Fruit fly (Drosophila melanogaster) whole organism, embryonic: ENCODE measurements around the gene pug.

ENCODE experiments used
- Asciz ChIP-seq: fragments of 200-800 bp; sonication (Bioruptor generic); optimal IDR thresholded peaks from 2 replicates; lab custom pipeline; 2017; ENCODE audit warnings: missing biosample characterization, mild to moderate bottlenecking, missing genetic modification characterization, missing genetic modification reagents
- Blimp-1 ChIP-seq: fragments of 200-800 bp; sonication (Bioruptor generic); optimal IDR thresholded peaks from 3 replicates; lab custom pipeline; 2018; ENCODE audit warnings: missing biosample characterization, missing genetic modification characterization, mild to moderate bottlenecking, moderate library complexity, missing genetic modification reagents
- CG10366 ChIP-seq: fragments of 200-800 bp; sonication (Bioruptor generic); IDR thresholded peaks from 2 replicates; pipeline ENCODE4 v1.3.6; 2022; ENCODE audit warnings: missing biosample characterization, missing genetic modification characterization
- CG11560 ChIP-seq: fragments of 200-800 bp; sonication (Bioruptor generic); IDR thresholded peaks from 3 replicates; pipeline ENCODE4 v1.3.6; 2022; ENCODE audit warnings: missing biosample characterization, missing genetic modification characterization
- CG13424 ChIP-seq: fragments of 200-800 bp; sonication (Bioruptor generic); optimal IDR thresholded peaks from 2 replicates; lab custom pipeline; 2019; ENCODE audit warnings: missing biosample characterization, mild to moderate bottlenecking, missing genetic modification characterization, moderate library complexity
- CG13775 ChIP-seq: fragments of 200-800 bp; sonication (Bioruptor generic); optimal IDR thresholded peaks from 3 replicates; lab custom pipeline; 2017; ENCODE audit warnings: missing biosample characterization, mild to moderate bottlenecking, missing genetic modification characterization
- CG15514 ChIP-seq: fragments of 200-800 bp; sonication (Bioruptor generic); optimal IDR thresholded peaks from 3 replicates; lab custom pipeline; 2017; ENCODE audit warnings: missing biosample characterization, missing genetic modification characterization, mild to moderate bottlenecking, moderate library complexity, missing genetic modification reagents
- CG17829 ChIP-seq: fragments of 200-800 bp; optimal IDR thresholded peaks from 2 replicates; lab custom pipeline; 2019; ENCODE audit warnings: missing biosample characterization, mild to moderate bottlenecking, missing genetic modification characterization, moderate library complexity
- CG1832 ChIP-seq: fragments of 200-800 bp; sonication (Bioruptor generic); optimal IDR thresholded peaks from 2 replicates; lab custom pipeline; 2017; ENCODE audit warnings: missing biosample characterization, mild to moderate bottlenecking, missing genetic modification characterization, inconsistent platforms
- CG2712 ChIP-seq: fragments of 200-800 bp; optimal IDR thresholded peaks from 3 replicates; lab custom pipeline; 2019; ENCODE audit warnings: missing biosample characterization, mild to moderate bottlenecking, missing genetic modification characterization, moderate library complexity
- CG3847 ChIP-seq: fragments of 200-800 bp; sonication (Bioruptor generic); IDR thresholded peaks from 2 replicates; pipeline ENCODE4 v1.3.6; 2022; ENCODE audit warnings: missing biosample characterization, missing genetic modification characterization
- CG4282 ChIP-seq: fragments of 200-800 bp; sonication (Bioruptor generic); optimal IDR thresholded peaks from 2 replicates; lab custom pipeline; 2016; ENCODE audit warnings: missing biosample characterization, missing genetic modification characterization
- CG4404 ChIP-seq: fragments of 200-800 bp; sonication (Bioruptor generic); IDR thresholded peaks from 2 replicates; pipeline ENCODE4 v1.3.6; 2022; ENCODE audit warnings: missing biosample characterization, missing genetic modification characterization
- CG6683 ChIP-seq: fragments of 200-800 bp; sonication (Bioruptor generic); optimal IDR thresholded peaks from 2 replicates; lab custom pipeline; 2017; ENCODE audit warnings: missing biosample characterization, mild to moderate bottlenecking, missing genetic modification characterization, missing genetic modification reagents
- CG6689 ChIP-seq: fragments of 200-800 bp; sonication (Bioruptor generic); IDR thresholded peaks from 2 replicates; pipeline ENCODE4 v1.3.6; 2022; ENCODE audit warnings: missing biosample characterization, missing genetic modification characterization
- CG9437 ChIP-seq: fragments of 200-800 bp; sonication (Bioruptor generic); optimal IDR thresholded peaks from 2 replicates; lab custom pipeline; 2018; ENCODE audit warnings: missing biosample characterization, mild to moderate bottlenecking, missing genetic modification characterization
- CG9817 ChIP-seq: fragments of 200-800 bp; sonication (Bioruptor generic); optimal IDR thresholded peaks from 2 replicates; lab custom pipeline; 2018; ENCODE audit warnings: missing biosample characterization, mild to moderate bottlenecking, missing genetic modification characterization, moderate library complexity
- CG9876 ChIP-seq: fragments of 200-800 bp; sonication (Bioruptor generic); optimal IDR thresholded peaks from 2 replicates; lab custom pipeline; 2016; ENCODE audit warnings: missing biosample characterization, missing genetic modification characterization
- CG9932 ChIP-seq: fragments of 200-800 bp; sonication (Bioruptor generic); IDR thresholded peaks from 2 replicates; pipeline ENCODE4 v1.3.6; 2022; ENCODE audit warnings: missing biosample characterization, missing genetic modification characterization
- CHES-1-like ChIP-seq: fragments of 200-800 bp; sonication (Bioruptor generic); optimal IDR thresholded peaks from 2 replicates; lab custom pipeline; 2016; ENCODE audit warnings: missing biosample characterization, missing genetic modification characterization
- Dip3 ChIP-seq: fragments of 200-800 bp; sonication (Bioruptor generic); optimal IDR thresholded peaks from 3 replicates; lab custom pipeline; 2016; ENCODE audit warnings: missing biosample characterization, missing genetic modification characterization
- Ets97D ChIP-seq: fragments of 200-800 bp; sonication (Bioruptor generic); optimal IDR thresholded peaks from 3 replicates; lab custom pipeline; 2016; ENCODE audit warnings: missing biosample characterization, missing genetic modification characterization
- HmgZ ChIP-seq: fragments of 200-800 bp; sonication (Bioruptor generic); optimal IDR thresholded peaks from 2 replicates; lab custom pipeline; 2018; ENCODE audit warnings: missing biosample characterization, mild to moderate bottlenecking, missing genetic modification characterization
- Hmr ChIP-seq: fragments of 200-800 bp; sonication (Bioruptor generic); optimal IDR thresholded peaks from 3 replicates; lab custom pipeline; 2017; ENCODE audit warnings: mild to moderate bottlenecking, missing biosample characterization, missing genetic modification reagents, missing genetic modification characterization
- Hr51 ChIP-seq, 2 experiments: fragments of 200-800 bp; sonication (Bioruptor generic); optimal IDR thresholded peaks; 2 replicates in 1 of 2; 3 replicates in 1 of 2; lab custom pipeline; 2016 to 2018; ENCODE audit warnings: missing biosample characterization in 2 of 2, missing genetic modification characterization in 2 of 2, mild to moderate bottlenecking in 1 of 2, moderate library complexity in 1 of 2
- Myb ChIP-seq: fragments of 200-800 bp; sonication (Bioruptor generic); optimal IDR thresholded peaks from 2 replicates; lab custom pipeline; 2016; ENCODE audit warnings: missing biosample characterization, missing genetic modification characterization
- Oaz ChIP-seq: fragments of 200-800 bp; sonication (Bioruptor generic); IDR thresholded peaks from 2 replicates; pipeline ENCODE4 v1.3.6; 2022; ENCODE audit warnings: missing biosample characterization, missing genetic modification characterization
- Ravus ChIP-seq: fragments of 200-800 bp; sonication (Bioruptor generic); IDR thresholded peaks from 2 replicates; pipeline ENCODE4 v1.3.6; 2022; ENCODE audit warnings: missing biosample characterization, missing genetic modification characterization
- Rx ChIP-seq: fragments of 200-800 bp; sonication (Bioruptor generic); IDR thresholded peaks from 2 replicates; pipeline ENCODE4 v1.3.6; 2022; ENCODE audit warnings: missing biosample characterization, missing genetic modification characterization
- Side ChIP-seq: fragments of 200-800 bp; sonication (Bioruptor generic); optimal IDR thresholded peaks from 2 replicates; lab custom pipeline; 2016; ENCODE audit warnings: missing biosample characterization, missing genetic modification characterization
- Stat92E ChIP-seq, 3 experiments: fragments of >200 bp in 2 of 3; fragments of 200-800 bp in 1 of 3; sonication (Bioruptor generic) in 1 of 3; optimal IDR thresholded peaks; 2 replicates each; lab custom pipeline; 2017 to 2019; ENCODE audit warnings: missing biosample characterization in 3 of 3, missing genetic modification characterization in 3 of 3, mild to moderate bottlenecking in 1 of 3, moderate library complexity in 1 of 3
- Xbp1 ChIP-seq: fragments of 200-800 bp; sonication (Bioruptor generic); optimal IDR thresholded peaks from 3 replicates; lab custom pipeline; 2016; ENCODE audit warnings: missing biosample characterization, mild to moderate bottlenecking, missing genetic modification characterization
- ara ChIP-seq: fragments of 200-800 bp; sonication (Bioruptor generic); IDR thresholded peaks from 2 replicates; pipeline ENCODE4 v1.3.6; 2022; ENCODE audit warnings: missing biosample characterization, missing genetic modification characterization
- danr ChIP-seq: fragments of 200-800 bp; sonication (Bioruptor generic); IDR thresholded peaks from 2 replicates; pipeline ENCODE4 v1.3.6; 2022; ENCODE audit warnings: missing biosample characterization, missing genetic modification characterization
- fu2 ChIP-seq: fragments of 200-800 bp; sonication (Bioruptor generic); optimal IDR thresholded peaks from 2 replicates; lab custom pipeline; 2016; ENCODE audit warnings: missing biosample characterization, missing genetic modification characterization
- grau ChIP-seq: fragments of 200-800 bp; optimal IDR thresholded peaks from 3 replicates; lab custom pipeline; 2019; ENCODE audit warnings: missing biosample characterization, mild to moderate bottlenecking, missing genetic modification characterization, moderate library complexity
- gsb-n ChIP-seq: fragments of 200-800 bp; sonication (Bioruptor generic); optimal IDR thresholded peaks from 3 replicates; lab custom pipeline; 2018; ENCODE audit warnings: missing biosample characterization, mild to moderate bottlenecking, missing genetic modification characterization
- hth ChIP-seq: fragments of >200 bp; optimal IDR thresholded peaks from 2 replicates; lab custom pipeline; 2017; ENCODE audit warnings: inconsistent platforms
- lab ChIP-seq: fragments of 200-800 bp; sonication (Bioruptor generic); optimal IDR thresholded peaks from 3 replicates; lab custom pipeline; 2017; ENCODE audit warnings: missing biosample characterization, missing genetic modification characterization, mild to moderate bottlenecking, moderate library complexity, missing genetic modification reagents
- nerfin-2 ChIP-seq: fragments of 200-800 bp; sonication (Bioruptor generic); IDR thresholded peaks from 2 replicates; pipeline ENCODE4 v1.3.6; 2022; ENCODE audit warnings: missing biosample characterization, missing genetic modification characterization; ENCODE audit not compliant: partially characterized antibody
- nmo ChIP-seq: fragments of 200-800 bp; sonication (Bioruptor generic); optimal IDR thresholded peaks from 2 replicates; lab custom pipeline; 2018; ENCODE audit warnings: missing biosample characterization, mild to moderate bottlenecking, missing genetic modification characterization, moderate library complexity
- onecut ChIP-seq: fragments of 200-800 bp; sonication (Bioruptor generic); IDR thresholded peaks from 2 replicates; pipeline ENCODE4 v1.3.6; 2022; ENCODE audit warnings: missing biosample characterization, missing genetic modification characterization
- pan ChIP-seq, 4 experiments: fragments of >200 bp in 3 of 4; fragments of 200-800 bp in 1 of 4; sonication (Bioruptor generic) in 1 of 4; optimal IDR thresholded peaks in 3 of 4; IDR thresholded peaks in 1 of 4; 2 replicates each; pipeline versions ENCODE4 v1.3.6 to Lab custom; 2017 to 2022; ENCODE audit warnings: missing biosample characterization in 2 of 4, missing genetic modification characterization in 2 of 4, mixed read lengths in 1 of 4
- prd ChIP-seq, 3 experiments: fragments of >200 bp in 2 of 3; fragments of 200-800 bp in 1 of 3; sonication (Bioruptor generic) in 1 of 3; optimal IDR thresholded peaks in 2 of 3; IDR thresholded peaks in 1 of 3; 2 replicates in 2 of 3; 3 replicates in 1 of 3; pipeline versions ENCODE4 v1.3.6 to Lab custom; 2017 to 2022; ENCODE audit warnings: missing biosample characterization in 1 of 3, missing genetic modification characterization in 1 of 3
- run ChIP-seq: fragments of 200-800 bp; sonication (Bioruptor generic); optimal IDR thresholded peaks from 3 replicates; lab custom pipeline; 2018; ENCODE audit warnings: missing biosample characterization, mild to moderate bottlenecking, missing genetic modification characterization
- twi ChIP-seq: fragments of 200-800 bp; optimal IDR thresholded peaks from 2 replicates; lab custom pipeline; 2019; ENCODE audit warnings: missing biosample characterization, mild to moderate bottlenecking, missing genetic modification characterization, moderate library complexity
- unc-4 ChIP-seq: fragments of 200-800 bp; sonication (Bioruptor generic); IDR thresholded peaks from 2 replicates; pipeline ENCODE4 v1.3.6; 2022; ENCODE audit warnings: missing biosample characterization, missing genetic modification characterization; ENCODE audit not compliant: partially characterized antibody
- z ChIP-seq: fragments of 200-800 bp; sonication (Bioruptor generic); IDR thresholded peaks from 3 replicates; pipeline ENCODE4 v1.3.6; 2022; ENCODE audit warnings: missing biosample characterization, missing genetic modification characterization
- zfh1 ChIP-seq: fragments of 200-800 bp; sonication (Bioruptor generic); IDR thresholded peaks from 3 replicates; pipeline ENCODE4 v1.3.6; 2022; ENCODE audit warnings: missing biosample characterization, missing genetic modification characterization

pug gene

dm6 chr3R:10650641-10651318 lies 45.6 kb upstream of the pug start (continued):
- TF ChIP-seq prd (optimal IDR thresholded peaks at IDR 0.05; lab: Kevin White, UChicago) (no peak), prd (GFP tag; IDR thresholded peaks at IDR 0.05; lab: Robert Waterston, UW) (peak; percentile 47; the same call in 2 of the 3 replicates), HmgZ (tag; lab: Kevin White, UChicago) (no peak), Dip3 (GFP tag; lab: Kevin White, UChicago) (no peak), CG2712 (tag; lab: Kevin White, UChicago) (peak; percentile 62), CG3847 (GFP tag; lab: Robert Waterston, UW) (no peak), z (no peak), Ets97D (no peak), Hmr (GFP tag; lab: Kevin White, UChicago) (no peak), danr (GFP tag; lab: Robert Waterston, UW) (no peak), pan (optimal IDR thresholded peaks at IDR 0.05; lab: Kevin White, UChicago) (no peak), pan (GFP tag; optimal IDR thresholded peaks at IDR 0.05 in 1 of 2, IDR thresholded peaks at IDR 0.05 in 1 of 2) (no peak), CG9437 (no peak), hth (lab: Kevin White, UChicago) (no peak), gsb-n (tag; lab: Kevin White, UChicago) (peak; percentile 30), run (tag; lab: Kevin White, UChicago) (no peak), CG9876 (no peak), CG17829 (peak; percentile 18), Side (GFP tag; lab: Kevin White, UChicago) (no peak), grau (tag; lab: Kevin White, UChicago) (peak; percentile 14), CG13775 (GFP tag; lab: Kevin White, UChicago) (peak; percentile 33), CG6683 (GFP tag; lab: Kevin White, UChicago) (no peak), Oaz (GFP tag; lab: Robert Waterston, UW) (no peak), CG4282 (GFP tag; lab: Kevin White, UChicago) (no peak), Rx (no peak), unc-4 (GFP tag; lab: Robert Waterston, UW) (no peak), nmo (GFP tag; lab: Kevin White, UChicago) (peak; percentile 24), CG9817 (no peak), CG10366 (GFP tag; lab: Robert Waterston, UW) (no peak), Myb (GFP tag; lab: Kevin White, UChicago) (no peak), CHES-1-like (GFP tag; lab: Kevin White, UChicago) (no peak), Xbp1 (peak; percentile 6), CG9932 (GFP tag; lab: Robert Waterston, UW) (no peak), zfh1 (GFP tag; lab: Robert Waterston, UW) (peak; percentile 59; the same call in 2 of the 3 replicates), CG1832 (GFP tag; lab: Kevin White, UChicago) (no peak), Hr51 (GFP tag; optimal IDR thresholded peaks at IDR 0.05; lab: Kevin White, UChicago) (no peak), onecut (GFP tag; lab: Robert Waterston, UW) (no peak), fu2 (GFP tag; lab: Kevin White, UChicago) (no peak), CG15514 (no peak), lab (GFP tag; lab: Kevin White, UChicago) (peak; percentile 6), nerfin-2 (GFP tag; lab: Robert Waterston, UW) (no peak), Blimp-1 (GFP tag; lab: Kevin White, UChicago) (peak; percentile 44), Asciz (GFP tag; lab: Kevin White, UChicago) (no peak), ara (no peak), CG6689 (GFP tag; lab: Robert Waterston, UW) (no peak), CG4404 (GFP tag; lab: Robert Waterston, UW) (peak; percentile 40; the same call in 1 of the 2 replicates), CG13424 (peak; percentile 20), CG11560 (tag; lab: Robert Waterston, UW) (no peak), Ravus (GFP tag; lab: Robert Waterston, UW) (no peak), Stat92E (GFP tag; optimal IDR thresholded peaks at IDR 0.05; lab: Kevin White, UChicago) (no peak), twi (tag; lab: Kevin White, UChicago) (peak; percentile 82)
